Fruit fly (Drosophila melanogaster): ENCODE data around the gene SecS.

- TF ChIP-seq CG7045 (GFP tag; optimal IDR thresholded peaks at IDR 0.05), result no peak
- TF ChIP-seq Crg-1 (GFP tag; optimal IDR thresholded peaks at IDR 0.05), result no peak
- TF ChIP-seq ovo (GFP tag; optimal IDR thresholded peaks at IDR 0.05), result no peak
Observed at dm6 chr3R:5649903-5650302, 48.7 kb downstream of the SecS start.
